Fruit fly (Drosophila melanogaster) whole organism, wandering third instar larva: ENCODE measurements around the gene CG14883.
A peak's percentile ranks its signal among the peaks of the same experiment; 100 is the strongest.

ENCODE experiments used
- CG9705 ChIP-seq: fragments of 200-800 bp; sonication (Bioruptor generic); optimal IDR thresholded peaks from 2 replicates; lab custom pipeline; 2018; ENCODE audit warnings: missing biosample characterization, mild to moderate bottlenecking, missing genetic modification characterization
- Hnf4 ChIP-seq: fragments of 200-800 bp; sonication (Bioruptor generic); optimal IDR thresholded peaks from 2 replicates; lab custom pipeline; 2016; ENCODE audit warnings: missing biosample characterization, mild to moderate bottlenecking, missing genetic modification characterization
- Myc ChIP-seq: fragments of >200 bp; optimal IDR thresholded peaks from 2 replicates; lab custom pipeline; 2017
- dsf ChIP-seq: sonication (Bioruptor generic); optimal IDR thresholded peaks from 2 replicates; lab custom pipeline; 2016; ENCODE audit warnings: missing biosample characterization, missing genetic modification characterization, borderline replicate concordance
- rgr ChIP-seq: fragments of 200-800 bp; sonication (Bioruptor generic); optimal IDR thresholded peaks from 3 replicates; lab custom pipeline; 2016; ENCODE audit warnings: missing biosample characterization, mild to moderate bottlenecking, missing genetic modification characterization
- sv ChIP-seq: fragments of 200-800 bp; sonication (Bioruptor generic); optimal IDR thresholded peaks from 3 replicates; lab custom pipeline; 2016; ENCODE audit warnings: missing biosample characterization, missing genetic modification characterization
- tai ChIP-seq: sonication (Bioruptor generic); optimal IDR thresholded peaks from 2 replicates; lab custom pipeline; 2016; ENCODE audit warnings: missing biosample characterization, missing genetic modification characterization

DNA sequence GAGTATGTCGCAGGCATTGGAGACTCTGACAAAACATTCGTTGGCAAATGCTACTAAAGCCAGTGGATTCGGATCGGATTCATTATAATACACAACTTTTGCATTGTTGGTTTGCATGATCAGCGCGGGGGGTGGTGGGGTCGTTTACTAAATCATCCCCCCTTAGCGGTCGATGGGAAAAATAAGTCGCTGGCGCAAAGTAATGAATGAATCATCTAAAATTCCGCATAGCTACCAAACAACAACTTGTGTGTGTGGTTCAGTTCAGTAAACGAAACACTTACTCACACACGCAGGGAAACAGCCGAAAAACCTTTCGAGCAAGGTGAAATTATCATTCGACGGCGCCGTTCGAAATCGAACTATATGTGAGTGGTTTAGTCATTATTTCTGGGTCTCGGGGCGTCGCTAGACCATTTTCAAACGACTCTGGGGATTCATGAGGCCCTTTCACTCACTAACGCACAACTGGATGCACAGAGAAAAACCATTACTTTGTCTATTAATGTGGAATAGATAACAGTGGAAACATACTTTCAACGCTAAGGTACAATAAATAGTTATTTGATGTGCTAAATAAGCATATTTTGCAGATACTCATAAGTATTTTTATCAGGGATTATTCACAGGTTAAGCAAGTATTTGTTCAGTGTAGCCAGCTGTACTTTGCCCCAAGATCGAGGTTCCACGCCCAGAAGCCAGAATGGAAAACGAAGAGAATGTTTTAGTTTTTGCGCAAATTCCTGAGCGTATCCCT, 7.3 kb upstream of the CG14883 start:
- TF ChIP-seq Hnf4 (peak; percentile 49), dsf (GFP tag; lab: Kevin White, UChicago) (no peak), tai (GFP tag; lab: Kevin White, UChicago) (no peak), CG9705 (no peak), sv (GFP tag; lab: Kevin White, UChicago) (peak; percentile 40), Myc (lab: Kevin White, UChicago) (no peak), rgr (GFP tag; lab: Kevin White, UChicago) (peak; percentile 31)
